Worm (Caenorhabditis elegans) whole organism, L4 larva: ENCODE measurements around the gene sre-10.

ENCODE experiments used
- F10B5.3 ChIP-seq: sonication (generic microtip); optimal IDR thresholded peaks from 2 replicates; lab custom pipeline; 2016; ENCODE audit warnings: mild to moderate bottlenecking, missing genetic modification characterization, missing compliant biosample characterization
- F49E8.2 ChIP-seq: sonication (generic microtip); optimal IDR thresholded peaks from 2 replicates; lab custom pipeline; 2016; ENCODE audit warnings: missing compliant biosample characterization, mild to moderate bottlenecking, missing genetic modification characterization, borderline replicate concordance
- T26A8.4 ChIP-seq: fragments of 200-800 bp; sonication (Bioruptor generic); IDR thresholded peaks from 2 replicates; pipeline ENCODE4 v1.3.6; 2022; ENCODE audit warnings: missing genetic modification characterization, missing compliant biosample characterization
- Y5F2A.4 ChIP-seq: fragments of 200-800 bp; sonication (Bioruptor generic); optimal IDR thresholded peaks from 2 replicates; lab custom pipeline; 2018; ENCODE audit warnings: mild to moderate bottlenecking, missing genetic modification characterization, missing compliant biosample characterization
- ceh-62 ChIP-seq: sonication (generic microtip); optimal IDR thresholded peaks from 2 replicates; lab custom pipeline; 2017; ENCODE audit warnings: missing biosample characterization, missing genetic modification characterization
- ceh-82 ChIP-seq: sonication (generic microtip); optimal IDR thresholded peaks from 2 replicates; lab custom pipeline; 2017; ENCODE audit warnings: missing biosample characterization, missing genetic modification characterization
- daf-12 ChIP-seq: fragments of 150-350 bp; optimal IDR thresholded peaks from 2 replicates; lab custom pipeline; 2014; ENCODE audit warnings: missing biosample characterization, missing genetic modification reagents, missing genetic modification characterization
- daf-16 ChIP-seq, 3 experiments: sonication (generic microtip); optimal IDR thresholded peaks; 2 replicates each; lab custom pipeline; 2016 to 2017; ENCODE audit warnings: missing genetic modification characterization in 3 of 3, missing genetic modification reagents in 3 of 3, mild to moderate bottlenecking in 2 of 3, missing compliant biosample characterization in 2 of 3, missing biosample characterization in 1 of 3, moderate library complexity in 1 of 3
- dmd-6 ChIP-seq: fragments of 200-800 bp; sonication (Bioruptor generic); IDR thresholded peaks from 2 replicates; pipeline ENCODE4 v1.3.6; 2022; ENCODE audit warnings: missing genetic modification reagents, missing genetic modification characterization, missing compliant biosample characterization
- dmd-9 ChIP-seq: fragments of 200-800 bp; sonication (Bioruptor generic); IDR thresholded peaks from 2 replicates; pipeline ENCODE4 v1.3.6; 2022; ENCODE audit warnings: missing genetic modification reagents, missing genetic modification characterization, missing compliant biosample characterization
- dpl-1 ChIP-seq: fragments of 150-350 bp; optimal IDR thresholded peaks from 2 replicates; lab custom pipeline; 2014; ENCODE audit warnings: missing biosample characterization, missing genetic modification reagents, missing genetic modification characterization
- dve-1 ChIP-seq: sonication (generic microtip); optimal IDR thresholded peaks from 2 replicates; lab custom pipeline; 2017; ENCODE audit warnings: antibody characterized with exemption, mild to moderate bottlenecking, missing genetic modification characterization, missing compliant biosample characterization; ENCODE audit not compliant: insufficient read depth
- fkh-10 ChIP-seq: fragments of 150-350 bp; optimal IDR thresholded peaks from 2 replicates; lab custom pipeline; 2014; ENCODE audit warnings: missing biosample characterization, missing genetic modification reagents, missing genetic modification characterization
- hif-1 ChIP-seq, 2 experiments: sonication (generic microtip); optimal IDR thresholded peaks; 2 replicates each; lab custom pipeline; 2016 to 2017; ENCODE audit warnings: missing compliant biosample characterization in 2 of 2, missing genetic modification characterization in 2 of 2, missing genetic modification reagents in 2 of 2, missing genotype in 2 of 2, mild to moderate bottlenecking in 1 of 2
- hlh-11 ChIP-seq: fragments of 200-800 bp; sonication (Bioruptor generic); optimal IDR thresholded peaks from 2 replicates; lab custom pipeline; 2018; ENCODE audit warnings: mild to moderate bottlenecking, missing genetic modification characterization, missing compliant biosample characterization
- hlh-30 ChIP-seq: sonication (generic microtip); optimal IDR thresholded peaks from 2 replicates; lab custom pipeline; 2017; ENCODE audit warnings: antibody characterized with exemption, mild to moderate bottlenecking, missing genetic modification characterization, missing compliant biosample characterization; ENCODE audit not compliant: insufficient read depth
- lin-13 ChIP-seq: fragments of 150-350 bp; optimal IDR thresholded peaks from 2 replicates; lab custom pipeline; 2014; ENCODE audit warnings: missing biosample characterization, missing genetic modification reagents, missing genetic modification characterization
- lsy-2 ChIP-seq, 2 experiments: fragments of 150-350 bp in 1 of 2; sonication (generic microtip) in 1 of 2; optimal IDR thresholded peaks; 2 replicates each; lab custom pipeline; 2014 to 2017; ENCODE audit warnings: missing biosample characterization in 2 of 2, missing genetic modification characterization in 2 of 2
- madf-5 ChIP-seq, 2 experiments: fragments of 200-800 bp; sonication (Bioruptor generic); IDR thresholded peaks; 2 replicates each; pipeline ENCODE4 v1.3.6; 2022; ENCODE audit warnings: missing compliant biosample characterization in 2 of 2, missing genetic modification characterization in 2 of 2
- madf-9 ChIP-seq: fragments of 200-800 bp; sonication (Bioruptor generic); conservative IDR thresholded peaks from 2 replicates; pipeline ENCODE4 v1.3.6; 2022; ENCODE audit warnings: missing genetic modification reagents, missing genetic modification characterization, missing compliant biosample characterization
- mdl-1 ChIP-seq, 2 experiments: fragments of 150-350 bp in 1 of 2; sonication (generic microtip) in 1 of 2; optimal IDR thresholded peaks; 2 replicates each; lab custom pipeline; 2014 to 2017; ENCODE audit warnings: missing biosample characterization in 2 of 2, missing genetic modification characterization in 2 of 2
- mdt-29 ChIP-seq: fragments of 200-800 bp; sonication (Bioruptor generic); IDR thresholded peaks from 2 replicates; pipeline ENCODE4 v1.3.6; 2022; ENCODE audit warnings: missing genetic modification reagents, missing genetic modification characterization, missing compliant biosample characterization
- mep-1 ChIP-seq: fragments of 150-350 bp; sonication (generic microtip); optimal IDR thresholded peaks from 3 replicates; lab custom pipeline; 2014; ENCODE audit warnings: missing biosample characterization, missing genetic modification characterization
- mxl-2 ChIP-seq: fragments of 200-800 bp; sonication (Bioruptor generic); conservative IDR thresholded peaks from 2 replicates; pipeline ENCODE4 v1.3.6; 2022; ENCODE audit warnings: missing genetic modification reagents, missing genetic modification characterization, missing compliant biosample characterization
- nhr-10 ChIP-seq: fragments of 150-350 bp; optimal IDR thresholded peaks from 2 replicates; lab custom pipeline; 2014; ENCODE audit warnings: missing biosample characterization, missing genetic modification characterization
- nhr-102 ChIP-seq: sonication (generic microtip); optimal IDR thresholded peaks from 2 replicates; lab custom pipeline; 2016; ENCODE audit warnings: mild to moderate bottlenecking, missing genetic modification characterization, moderate library complexity, missing compliant biosample characterization
- nhr-25 ChIP-seq: sonication (generic microtip); optimal IDR thresholded peaks from 2 replicates; lab custom pipeline; 2017; ENCODE audit warnings: missing genetic modification characterization, mild to moderate bottlenecking, missing compliant biosample characterization, antibody characterized with exemption, moderate library complexity, borderline replicate concordance; ENCODE audit not compliant: insufficient read depth
- nhr-28 ChIP-seq: fragments of 150-350 bp; optimal IDR thresholded peaks from 2 replicates; lab custom pipeline; 2014; ENCODE audit warnings: missing biosample characterization, missing genetic modification characterization
- nhr-42 ChIP-seq: fragments of 200-800 bp; sonication (Bioruptor generic); IDR thresholded peaks from 2 replicates; pipeline ENCODE4 v1.3.6; 2022; ENCODE audit warnings: missing genetic modification characterization, missing compliant biosample characterization
- php-3 ChIP-seq: fragments of 200-800 bp; sonication (Bioruptor generic); IDR thresholded peaks from 2 replicates; pipeline ENCODE4 v1.3.6; 2022; ENCODE audit warnings: missing genetic modification reagents, missing genetic modification characterization, missing compliant biosample characterization
- pqm-1 ChIP-seq: sonication (generic microtip); optimal IDR thresholded peaks from 2 replicates; lab custom pipeline; 2017; ENCODE audit warnings: missing biosample characterization, missing genetic modification characterization
- rbr-2 ChIP-seq: sonication (generic microtip); optimal IDR thresholded peaks from 2 replicates; lab custom pipeline; 2016; ENCODE audit warnings: missing genotype, missing genetic modification characterization, missing compliant biosample characterization
- skn-1 ChIP-seq: fragments of 150-350 bp; optimal IDR thresholded peaks from 2 replicates; lab custom pipeline; 2014; ENCODE audit warnings: missing biosample characterization, missing genetic modification characterization
- snpc-1.2 ChIP-seq: fragments of 200-800 bp; sonication (Bioruptor generic); IDR thresholded peaks from 2 replicates; pipeline ENCODE4 v1.3.6; 2022; ENCODE audit warnings: missing genetic modification reagents, missing genetic modification characterization, missing compliant biosample characterization
- spr-1 ChIP-seq: sonication (generic microtip); optimal IDR thresholded peaks from 2 replicates; lab custom pipeline; 2016; ENCODE audit warnings: mild to moderate bottlenecking, missing genetic modification characterization, missing compliant biosample characterization
- tra-1 ChIP-seq: fragments of 200-800 bp; sonication (Bioruptor generic); IDR thresholded peaks from 2 replicates; pipeline ENCODE4 v1.3.6; 2022; ENCODE audit warnings: missing genetic modification reagents, missing genetic modification characterization, missing compliant biosample characterization
- unc-62 ChIP-seq, 3 experiments: fragments of 150-350 bp in 1 of 3; sonication (generic microtip); optimal IDR thresholded peaks in 2 of 3; peaks in 1 of 3; 1 replicate in 1 of 3; 2 replicates in 2 of 3; lab custom pipeline; 2014 to 2017; ENCODE audit warnings: missing biosample characterization in 3 of 3, missing genetic modification characterization in 3 of 3, missing genetic modification reagents in 3 of 3, missing genotype in 1 of 3
- vab-7 ChIP-seq: fragments of 200-800 bp; sonication (Bioruptor generic); IDR thresholded peaks from 2 replicates; pipeline ENCODE4 v1.3.6; 2022; ENCODE audit warnings: missing genetic modification reagents, missing genetic modification characterization, missing compliant biosample characterization
- zag-1 ChIP-seq: fragments of 150-350 bp; optimal IDR thresholded peaks from 2 replicates; lab custom pipeline; 2014; ENCODE audit warnings: missing biosample characterization, missing genetic modification characterization
- zfp-3 ChIP-seq: fragments of 200-800 bp; sonication (Bioruptor generic); conservative IDR thresholded peaks from 2 replicates; pipeline ENCODE4 v1.3.6; 2022; ENCODE audit warnings: missing genetic modification reagents, missing genetic modification characterization, missing compliant biosample characterization
- zip-11 ChIP-seq: fragments of 200-800 bp; sonication (Bioruptor generic); IDR thresholded peaks from 2 replicates; pipeline ENCODE4 v1.3.6; 2022; ENCODE audit warnings: missing genetic modification characterization, missing compliant biosample characterization

sre-10 gene

ce11 chrV:7093720-7094401, 38.5 kb upstream of the sre-10 start, which contains the start of gene nhr-135 (continued):
- TF ChIP-seq nhr-10 (tag; lab: Kevin White, UChicago), result peak; percentile 70
- peak; percentile 93 for TF ChIP-seq hlh-11 (tag; lab: Kevin White, UChicago)
- TF ChIP-seq vab-7 (GFP tag; lab: Robert Waterston, UW), result no peak
- TF ChIP-seq mdt-29 (GFP tag; lab: Robert Waterston, UW), result no peak
- no peak for TF ChIP-seq snpc-1.2

ce11 chrV:7095254-7095990, 36.9 kb upstream of the sre-10 start:
- TF ChIP-seq mep-1 (tag; lab: Kevin White, UChicago) (peak; percentile 25), lsy-2 (tag; optimal IDR thresholded peaks at IDR 0.05; lab: Kevin White, UChicago) (no peak), pqm-1 (peak; percentile 84), lin-13 (no peak), rbr-2 (tag; lab: Kevin White, UChicago) (no peak), nhr-25 (no peak), nhr-102 (peak; percentile 44), tra-1 (GFP tag; lab: Robert Waterston, UW) (no peak), dve-1 (tag; lab: Kevin White, UChicago) (peak; percentile 54), dmd-6 (GFP tag; lab: Robert Waterston, UW) (0 out of 2 replicates have a peak, but pooled peaks have one; percentile 30), F10B5.3 (tag; lab: Kevin White, UChicago) (no peak), F49E8.2 (tag; lab: Kevin White, UChicago) (no peak), nhr-28 (tag; lab: Kevin White, UChicago) (peak; percentile 91), php-3 (GFP tag; lab: Robert Waterston, UW) (0 out of 2 replicates have a peak, but pooled peaks have one; percentile 30), hlh-11 (tag; lab: Kevin White, UChicago) (peak; percentile 50), hlh-30 (peak; percentile 2), mxl-2 (GFP tag; lab: Robert Waterston, UW) (0 out of 2 replicates have a peak, but pooled peaks have one; percentile 44), Y5F2A.4 (GFP tag; lab: Kevin White, UChicago) (no peak), mdt-29 (GFP tag; lab: Robert Waterston, UW) (no peak), mdl-1 (tag; optimal IDR thresholded peaks at IDR 0.05; lab: Kevin White, UChicago) (no peak), unc-62 (GFP tag; optimal IDR thresholded peaks at IDR 0.05 in 1 of 2; lab: Kevin White, UChicago) (peak in 1 of 2 experiments; percentile 48), unc-62 (tag; optimal IDR thresholded peaks at IDR 0.05; lab: Kevin White, UChicago) (no peak), daf-16 (GFP tag; optimal IDR thresholded peaks at IDR 0.05; lab: Kevin White, UChicago) (no peak), daf-16 (tag; optimal IDR thresholded peaks at IDR 0.05; lab: Kevin White, UChicago) (peak; percentile 57)

- TF ChIP-seq madf-9 (no peak), zag-1 (tag; lab: Kevin White, UChicago) (no peak), hif-1 (tag; optimal IDR thresholded peaks at IDR 0.05; lab: Kevin White, UChicago) (no peak), snpc-1.2 (no peak), vab-7 (GFP tag; lab: Robert Waterston, UW) (no peak), madf-5 (GFP tag; IDR thresholded peaks at IDR 0.05; lab: Robert Waterston, UW) (no peak), T26A8.4 (no peak), daf-12 (no peak), nhr-102 (no peak), ceh-62 (no peak), zfp-3 (no peak), dmd-9 (no peak), fkh-10 (GFP tag; lab: Kevin White, UChicago) (no peak), rbr-2 (tag; lab: Kevin White, UChicago) (no peak), ceh-82 (tag; lab: Kevin White, UChicago) (no peak), zip-11 (no peak), skn-1 (tag; lab: Kevin White, UChicago) (no peak), dpl-1 (GFP tag; lab: Kevin White, UChicago) (no peak), daf-16 (GFP tag; optimal IDR thresholded peaks at IDR 0.05; lab: Kevin White, UChicago) (no peak), daf-16 (tag; optimal IDR thresholded peaks at IDR 0.05; lab: Kevin White, UChicago) (peak; percentile 88), nhr-42 (GFP tag; lab: Robert Waterston, UW) (no peak), mdl-1 (tag; optimal IDR thresholded peaks at IDR 0.05; lab: Kevin White, UChicago) (no peak), spr-1 (tag; lab: Kevin White, UChicago) (no peak), mxl-2 (GFP tag; lab: Robert Waterston, UW) (no peak), hlh-11 (tag; lab: Kevin White, UChicago) (no peak)
These were observed 36.1 kb upstream of the sre-10 start for ce11 chrV:7096129-7096730.
